Worm (Caenorhabditis elegans) whole organism, L1 larva: ENCODE results near the gene ZC15.1.

Experiments used
- F16B12.6 ChIP-seq: fragments of 150-350 bp; optimal IDR thresholded peaks from 2 replicates; lab custom pipeline; 2014; ENCODE audit warnings: missing biosample characterization, missing genetic modification characterization
- aha-1 ChIP-seq: fragments of 150-350 bp; optimal IDR thresholded peaks from 2 replicates; lab custom pipeline; 2014; ENCODE audit warnings: missing biosample characterization, missing genetic modification characterization
- ceh-63 ChIP-seq: fragments of 200-800 bp; sonication (Bioruptor generic); optimal IDR thresholded peaks from 2 replicates; lab custom pipeline; 2018; ENCODE audit warnings: mild to moderate bottlenecking, missing genetic modification characterization, missing compliant biosample characterization
- ceh-88 ChIP-seq: fragments of 200-800 bp; sonication (Bioruptor generic); IDR thresholded peaks from 2 replicates; pipeline ENCODE4 v1.3.6; 2022; ENCODE audit warnings: missing genetic modification characterization, missing compliant biosample characterization
- ceh-90 ChIP-seq: sonication (generic microtip); optimal IDR thresholded peaks from 2 replicates; lab custom pipeline; 2016; ENCODE audit warnings: missing genetic modification characterization, missing compliant biosample characterization
- dsc-1 ChIP-seq: sonication (generic microtip); optimal IDR thresholded peaks from 2 replicates; lab custom pipeline; 2016; ENCODE audit warnings: mild to moderate bottlenecking, missing genetic modification characterization, missing compliant biosample characterization
- efl-1 ChIP-seq, 4 experiments: fragments of 150-350 bp; optimal IDR thresholded peaks in 3 of 4; peaks in 1 of 4; 1 replicate in 1 of 4; 2 replicates in 3 of 4; lab custom pipeline; 2014; ENCODE audit warnings: missing biosample characterization in 2 of 4, missing genetic modification characterization in 2 of 4, missing genetic modification reagents in 2 of 4
- efl-3 ChIP-seq: fragments of 200-800 bp; sonication (Bioruptor generic); optimal IDR thresholded peaks from 2 replicates; lab custom pipeline; 2018; ENCODE audit warnings: mild to moderate bottlenecking, missing genetic modification characterization, missing compliant biosample characterization
- egl-13 ChIP-seq: sonication (generic microtip); optimal IDR thresholded peaks from 2 replicates; lab custom pipeline; 2016; ENCODE audit warnings: missing genotype, missing genetic modification reagents, missing genetic modification characterization, missing compliant biosample characterization
- elt-3 ChIP-seq, 6 experiments: fragments of 150-350 bp in 1 of 6; sonication (generic microtip); optimal IDR thresholded peaks; 2 replicates each; lab custom pipeline; 2017 to 2018; ENCODE audit warnings: missing biosample characterization in 6 of 6, missing genetic modification characterization in 6 of 6, inconsistent platforms in 1 of 6
- grh-1 ChIP-seq: fragments of 200-800 bp; sonication (Bioruptor generic); IDR thresholded peaks from 2 replicates; pipeline ENCODE4 v1.3.6; 2022; ENCODE audit warnings: missing genetic modification reagents, missing genetic modification characterization, missing compliant biosample characterization
- hlh-17 ChIP-seq: fragments of 200-800 bp; sonication (Bioruptor generic); optimal IDR thresholded peaks from 2 replicates; lab custom pipeline; 2018; ENCODE audit warnings: missing genetic modification characterization, mild to moderate bottlenecking, missing compliant biosample characterization, moderate library complexity, borderline replicate concordance
- jun-1 ChIP-seq: fragments of 150-350 bp; optimal IDR thresholded peaks from 2 replicates; lab custom pipeline; 2014; ENCODE audit warnings: missing biosample characterization, missing genetic modification reagents, missing genetic modification characterization
- lin-13 ChIP-seq: fragments of 150-350 bp; optimal IDR thresholded peaks from 2 replicates; lab custom pipeline; 2014; ENCODE audit warnings: missing biosample characterization, missing genetic modification reagents, missing genetic modification characterization
- lin-14 ChIP-seq: fragments of 200-800 bp; sonication (Bioruptor generic); optimal IDR thresholded peaks from 2 replicates; lab custom pipeline; 2018; ENCODE audit warnings: mild to moderate bottlenecking, missing genetic modification characterization, moderate library complexity, missing compliant biosample characterization
- lin-15B ChIP-seq: fragments of 150-350 bp; sonication (generic microtip); optimal IDR thresholded peaks from 3 replicates; lab custom pipeline; 2014; ENCODE audit warnings: missing biosample characterization, missing genetic modification characterization
- mdl-1 ChIP-seq, 2 experiments: fragments of 150-350 bp; optimal IDR thresholded peaks; 2 replicates each; lab custom pipeline; 2014 to 2017; ENCODE audit warnings: missing biosample characterization in 2 of 2, missing genetic modification characterization in 2 of 2, inconsistent platforms in 1 of 2
- nhr-12 ChIP-seq: sonication (generic microtip); optimal IDR thresholded peaks from 2 replicates; lab custom pipeline; 2017; ENCODE audit warnings: missing biosample characterization, missing genetic modification characterization
- nhr-28 ChIP-seq: fragments of 150-350 bp; optimal IDR thresholded peaks from 2 replicates; lab custom pipeline; 2014; ENCODE audit warnings: missing biosample characterization, missing genetic modification characterization
- nhr-71 ChIP-seq: sonication (generic microtip); optimal IDR thresholded peaks from 2 replicates; lab custom pipeline; 2016; ENCODE audit warnings: mild to moderate bottlenecking, missing genetic modification characterization, moderate library complexity, missing compliant biosample characterization
- nhr-77 ChIP-seq: fragments of 150-350 bp; optimal IDR thresholded peaks from 2 replicates; lab custom pipeline; 2014; ENCODE audit warnings: missing biosample characterization, missing genetic modification characterization
- nhr-90 ChIP-seq: sonication (generic microtip); optimal IDR thresholded peaks from 2 replicates; lab custom pipeline; 2016; ENCODE audit warnings: mild to moderate bottlenecking, missing genetic modification characterization, missing compliant biosample characterization; ENCODE audit not compliant: poor library complexity
- pqm-1 ChIP-seq: sonication (generic microtip); optimal IDR thresholded peaks from 3 replicates; lab custom pipeline; 2017; ENCODE audit warnings: missing biosample characterization, missing genetic modification characterization
- rnt-1 ChIP-seq: sonication (generic microtip); optimal IDR thresholded peaks from 2 replicates; lab custom pipeline; 2016; ENCODE audit warnings: mild to moderate bottlenecking, missing genetic modification characterization, moderate library complexity, missing compliant biosample characterization
- skn-1 ChIP-seq: fragments of 150-350 bp; optimal IDR thresholded peaks from 2 replicates; lab custom pipeline; 2014; ENCODE audit warnings: missing biosample characterization, missing genetic modification characterization
- snu-23 ChIP-seq: sonication (generic microtip); optimal IDR thresholded peaks from 2 replicates; lab custom pipeline; 2016; ENCODE audit warnings: missing genetic modification characterization, missing compliant biosample characterization
- sox-4 ChIP-seq: sonication (generic microtip); optimal IDR thresholded peaks from 2 replicates; lab custom pipeline; 2016; ENCODE audit warnings: missing genetic modification characterization, missing compliant biosample characterization
- sup-37 ChIP-seq: fragments of 200-800 bp; sonication (Bioruptor generic); optimal IDR thresholded peaks from 2 replicates; lab custom pipeline; 2018; ENCODE audit warnings: mild to moderate bottlenecking, missing genetic modification characterization, missing compliant biosample characterization
- tbx-2 ChIP-seq: sonication (generic microtip); optimal IDR thresholded peaks from 2 replicates; lab custom pipeline; 2016; ENCODE audit warnings: missing genetic modification characterization, missing compliant biosample characterization
- tlp-1 ChIP-seq: fragments of 150-350 bp; optimal IDR thresholded peaks from 2 replicates; lab custom pipeline; 2014; ENCODE audit warnings: missing biosample characterization, missing genetic modification characterization
- unc-130 ChIP-seq: fragments of 150-350 bp; optimal IDR thresholded peaks from 2 replicates; lab custom pipeline; 2017; ENCODE audit warnings: missing biosample characterization, missing genetic modification characterization, inconsistent platforms
- unc-62 ChIP-seq: fragments of 150-350 bp; optimal IDR thresholded peaks from 2 replicates; lab custom pipeline; 2014; ENCODE audit warnings: missing biosample characterization, missing genetic modification reagents, missing genetic modification characterization
- unc-98 ChIP-seq: fragments of 200-800 bp; sonication (Bioruptor generic); IDR thresholded peaks from 2 replicates; pipeline ENCODE4 v1.3.6; 2022; ENCODE audit warnings: missing genetic modification characterization, missing compliant biosample characterization
- vab-15 ChIP-seq: sonication (generic microtip); optimal IDR thresholded peaks from 2 replicates; lab custom pipeline; 2017; ENCODE audit warnings: missing genotype, mild to moderate bottlenecking, missing genetic modification characterization, missing compliant biosample characterization
- ztf-11 ChIP-seq, 2 experiments: sonication (generic microtip); optimal IDR thresholded peaks; 2 replicates each; lab custom pipeline; 2016 to 2017; ENCODE audit warnings: missing genetic modification characterization in 2 of 2, missing biosample characterization in 1 of 2, missing compliant biosample characterization in 1 of 2
- ztf-4 ChIP-seq: fragments of 150-350 bp; optimal IDR thresholded peaks from 2 replicates; lab custom pipeline; 2014; ENCODE audit warnings: missing biosample characterization, missing genetic modification characterization

ZC15.1 gene

ce11 chrV:20276923-20277322, 29.0 kb upstream of the ZC15.1 start:
- TF ChIP-seq lin-13 (GFP tag; lab: Kevin White, UChicago): no peak

- TF ChIP-seq egl-13: no peak
- TF ChIP-seq unc-130 (tag; lab: Kevin White, UChicago): no peak
- TF ChIP-seq efl-3 (GFP tag; lab: Kevin White, UChicago): no peak
- no peak for TF ChIP-seq nhr-12 (tag; lab: Kevin White, UChicago)
- TF ChIP-seq mdl-1 (tag; optimal IDR thresholded peaks at IDR 0.05; lab: Kevin White, UChicago): no peak
- no peak for TF ChIP-seq lin-15B (tag; lab: Kevin White, UChicago)
These were observed 26.6 kb upstream of the ZC15.1 start for ce11 chrV:20279309-20279708.

- TF ChIP-seq tbx-2 (peak; percentile 0), efl-1 (optimal IDR thresholded peaks at IDR 0.05; lab: Kevin White, UChicago) (no peak), efl-1 (GFP tag; optimal IDR thresholded peaks at IDR 0.05 in 1 of 2; lab: Kevin White, UChicago) (no peak), nhr-77 (tag; lab: Kevin White, UChicago) (peak; percentile 32), grh-1 (GFP tag; lab: Robert Waterston, UW) (no peak), ceh-88 (GFP tag; lab: Robert Waterston, UW) (no peak), skn-1 (tag; lab: Kevin White, UChicago) (no peak), nhr-28 (tag; lab: Kevin White, UChicago) (no peak), elt-3 (tag; optimal IDR thresholded peaks at IDR 0.05; lab: Kevin White, UChicago) (no peak), ztf-11 (tag; optimal IDR thresholded peaks at IDR 0.05; lab: Kevin White, UChicago) (no peak), ztf-4 (tag; lab: Kevin White, UChicago) (no peak), F16B12.6 (tag; lab: Kevin White, UChicago) (no peak), jun-1 (tag; lab: Kevin White, UChicago) (no peak), tlp-1 (no peak)
- TF ChIP-seq, all 84 proteins: peak for 2
These were observed 26.0 kb upstream of the ZC15.1 start, which contains the start of gene pqn-94 for ce11 chrV:20279811-20280317. pqn-94 (minus strand) TSS chrV:20279861.

- TF ChIP-seq lin-14 (GFP tag; lab: Kevin White, UChicago): no peak
- TF ChIP-seq efl-1 (optimal IDR thresholded peaks at IDR 0.05; lab: Kevin White, UChicago): no peak
- peak in 1 of 2 experiments; percentile 34 for TF ChIP-seq efl-1 (GFP tag; optimal IDR thresholded peaks at IDR 0.05 in 1 of 2; lab: Kevin White, UChicago)
These were observed 23.1 kb upstream of the ZC15.1 start for ce11 chrV:20282827-20283226.

ce11 chrV:20289317-20289716, 16.6 kb upstream of the ZC15.1 start, which contains the start of gene mlt-4:
mlt-4 (minus strand) TSS chrV:20289417.
- no peak for TF ChIP-seq sox-4 (tag; lab: Kevin White, UChicago)
- TF ChIP-seq unc-62 (GFP tag; lab: Kevin White, UChicago): no peak
- no peak for TF ChIP-seq ceh-90 (tag; lab: Kevin White, UChicago)
- no peak for TF ChIP-seq nhr-77 (tag; lab: Kevin White, UChicago)
- no peak for TF ChIP-seq snu-23
- no peak for TF ChIP-seq nhr-12 (tag; lab: Kevin White, UChicago)
- TF ChIP-seq rnt-1 (tag; lab: Kevin White, UChicago): no peak
- TF ChIP-seq hlh-17 (GFP tag; lab: Kevin White, UChicago): no peak
- TF ChIP-seq vab-15: no peak
- TF ChIP-seq ceh-63 (GFP tag; lab: Kevin White, UChicago): no peak

- TF ChIP-seq F16B12.6 (tag; lab: Kevin White, UChicago) (no peak), aha-1 (tag; lab: Kevin White, UChicago) (no peak), nhr-77 (tag; lab: Kevin White, UChicago) (no peak), nhr-71 (tag; lab: Kevin White, UChicago) (no peak), unc-62 (GFP tag; lab: Kevin White, UChicago) (no peak), sup-37 (no peak), unc-130 (tag; lab: Kevin White, UChicago) (no peak), unc-98 (GFP tag; lab: Robert Waterston, UW) (no peak), vab-15 (no peak), mdl-1 (tag; optimal IDR thresholded peaks at IDR 0.05; lab: Kevin White, UChicago) (no peak), ztf-11 (tag; optimal IDR thresholded peaks at IDR 0.05; lab: Kevin White, UChicago) (no peak), dsc-1 (tag; lab: Kevin White, UChicago) (no peak), nhr-90 (no peak), pqm-1 (no peak), efl-3 (GFP tag; lab: Kevin White, UChicago) (no peak), skn-1 (tag; lab: Kevin White, UChicago) (no peak)
These were observed 11.5 kb upstream of the ZC15.1 start, which contains the start of gene clec-261 for ce11 chrV:20294388-20294787. clec-261 (minus strand) TSS chrV:20294488.
